Worm (Caenorhabditis elegans) whole organism, late embryonic: ENCODE data around the gene F42A9.11.

ENCODE experiments used
- C08G9.2 ChIP-seq: sonication (generic microtip); optimal IDR thresholded peaks from 2 replicates; lab custom pipeline; 2016; ENCODE audit warnings: mild to moderate bottlenecking, missing genetic modification characterization, moderate library complexity, missing compliant biosample characterization
- F13H6.1 ChIP-seq: sonication (generic microtip); optimal IDR thresholded peaks from 2 replicates; lab custom pipeline; 2016; ENCODE audit warnings: missing genetic modification characterization, missing compliant biosample characterization
- Y22D7AL.16 ChIP-seq: sonication (generic microtip); optimal IDR thresholded peaks from 2 replicates; lab custom pipeline; 2016; ENCODE audit warnings: missing genetic modification characterization, missing compliant biosample characterization
- ahr-1 ChIP-seq: sonication (generic microtip); optimal IDR thresholded peaks from 2 replicates; lab custom pipeline; 2016; ENCODE audit warnings: missing genetic modification characterization, missing compliant biosample characterization
- ama-1 ChIP-seq: fragments of 150-350 bp; optimal IDR thresholded peaks from 2 replicates; lab custom pipeline; 2014
- ceh-2 ChIP-seq: sonication (generic microtip); optimal IDR thresholded peaks from 2 replicates; lab custom pipeline; 2016; ENCODE audit warnings: missing genotype, missing genetic modification characterization, missing compliant biosample characterization
- ceh-22 ChIP-seq: sonication (generic microtip); optimal IDR thresholded peaks from 2 replicates; lab custom pipeline; 2017; ENCODE audit warnings: missing biosample characterization, missing genetic modification characterization
- ceh-30 ChIP-seq: fragments of 150-350 bp; optimal IDR thresholded peaks from 2 replicates; lab custom pipeline; 2014; ENCODE audit warnings: missing biosample characterization, missing genetic modification characterization
- che-1 ChIP-seq: sonication (generic microtip); optimal IDR thresholded peaks from 2 replicates; lab custom pipeline; 2016; ENCODE audit warnings: mild to moderate bottlenecking, missing genetic modification characterization, missing compliant biosample characterization
- dmd-4 ChIP-seq: sonication (generic microtip); optimal IDR thresholded peaks from 2 replicates; lab custom pipeline; 2016; ENCODE audit warnings: borderline replicate concordance, missing genetic modification characterization, missing compliant biosample characterization
- elt-4 ChIP-seq: sonication (generic microtip); optimal IDR thresholded peaks from 2 replicates; lab custom pipeline; 2016; ENCODE audit warnings: missing genetic modification characterization, missing compliant biosample characterization
- ets-4 ChIP-seq: sonication (generic microtip); optimal IDR thresholded peaks from 2 replicates; lab custom pipeline; 2016; ENCODE audit warnings: missing genetic modification characterization, missing compliant biosample characterization
- eyg-1 ChIP-seq: sonication (generic microtip); optimal IDR thresholded peaks from 2 replicates; lab custom pipeline; 2016; ENCODE audit warnings: missing genotype, missing genetic modification characterization, missing compliant biosample characterization
- fkh-10 ChIP-seq: fragments of 150-350 bp; optimal IDR thresholded peaks from 2 replicates; lab custom pipeline; 2014; ENCODE audit warnings: missing biosample characterization, missing genetic modification reagents, missing genetic modification characterization
- fkh-6 ChIP-seq: sonication (generic microtip); optimal IDR thresholded peaks from 2 replicates; lab custom pipeline; 2016; ENCODE audit warnings: missing genetic modification characterization, missing compliant biosample characterization
- hlh-13 ChIP-seq: fragments of 200-800 bp; sonication (Bioruptor generic); optimal IDR thresholded peaks from 2 replicates; lab custom pipeline; 2018; ENCODE audit warnings: mild to moderate bottlenecking, missing genetic modification characterization, missing compliant biosample characterization
- hlh-15 ChIP-seq: sonication (generic microtip); optimal IDR thresholded peaks from 2 replicates; lab custom pipeline; 2016; ENCODE audit warnings: missing genetic modification characterization, missing compliant biosample characterization
- hlh-6 ChIP-seq: sonication (generic microtip); optimal IDR thresholded peaks from 2 replicates; lab custom pipeline; 2016; ENCODE audit warnings: missing genotype, missing genetic modification characterization, missing compliant biosample characterization
- lim-6 ChIP-seq: sonication (generic microtip); optimal IDR thresholded peaks from 2 replicates; lab custom pipeline; 2016; ENCODE audit warnings: missing genetic modification characterization, missing compliant biosample characterization
- lin-11 ChIP-seq: fragments of 200-800 bp; sonication (Bioruptor generic); optimal IDR thresholded peaks from 2 replicates; lab custom pipeline; 2018; ENCODE audit warnings: mild to moderate bottlenecking, missing genetic modification characterization, missing compliant biosample characterization
- mec-3 ChIP-seq: sonication (generic microtip); optimal IDR thresholded peaks from 2 replicates; lab custom pipeline; 2016; ENCODE audit warnings: borderline replicate concordance, missing genetic modification characterization, missing compliant biosample characterization
- nfya-1 ChIP-seq: sonication (generic microtip); optimal IDR thresholded peaks from 2 replicates; lab custom pipeline; 2017; ENCODE audit warnings: missing genetic modification characterization, mild to moderate bottlenecking, missing compliant biosample characterization, antibody characterized with exemption, moderate library complexity
- nhr-232 ChIP-seq: sonication (generic microtip); optimal IDR thresholded peaks from 2 replicates; lab custom pipeline; 2016; ENCODE audit warnings: missing genetic modification characterization, missing compliant biosample characterization
- npax-4 ChIP-seq: sonication (generic microtip); optimal IDR thresholded peaks from 2 replicates; lab custom pipeline; 2016; ENCODE audit warnings: missing genetic modification characterization, missing compliant biosample characterization
- odd-2 ChIP-seq: sonication (generic microtip); optimal IDR thresholded peaks from 2 replicates; lab custom pipeline; 2017; ENCODE audit warnings: antibody characterized with exemption, mild to moderate bottlenecking, missing genetic modification characterization, missing compliant biosample characterization
- pag-3 ChIP-seq: sonication (generic microtip); optimal IDR thresholded peaks from 2 replicates; lab custom pipeline; 2016; ENCODE audit warnings: missing compliant biosample characterization, missing genetic modification characterization, borderline replicate concordance
- pax-1 ChIP-seq: fragments of 150-350 bp; optimal IDR thresholded peaks from 2 replicates; lab custom pipeline; 2014; ENCODE audit warnings: missing biosample characterization, missing genetic modification characterization
- pha-2 ChIP-seq: sonication (generic microtip); optimal IDR thresholded peaks from 2 replicates; lab custom pipeline; 2017; ENCODE audit warnings: mild to moderate bottlenecking, missing genetic modification characterization, missing compliant biosample characterization
- pqm-1 ChIP-seq: sonication (generic microtip); optimal IDR thresholded peaks from 2 replicates; lab custom pipeline; 2016; ENCODE audit warnings: missing genetic modification characterization, missing compliant biosample characterization
- ref-2 ChIP-seq: sonication (generic microtip); optimal IDR thresholded peaks from 2 replicates; lab custom pipeline; 2016; ENCODE audit warnings: missing genetic modification characterization, missing compliant biosample characterization
- sdc-2 ChIP-seq: sonication (generic microtip); optimal IDR thresholded peaks from 2 replicates; lab custom pipeline; 2016; ENCODE audit warnings: missing genotype, missing genetic modification characterization, missing compliant biosample characterization
- sox-2 ChIP-seq: fragments of 200-800 bp; sonication (Bioruptor generic); IDR thresholded peaks from 2 replicates; pipeline ENCODE4 v1.3.6; 2022; ENCODE audit warnings: missing genetic modification reagents, missing genetic modification characterization, missing compliant biosample characterization
- sox-4 ChIP-seq: sonication (generic microtip); optimal IDR thresholded peaks from 2 replicates; lab custom pipeline; 2017; ENCODE audit warnings: mild to moderate bottlenecking, missing genetic modification characterization, inconsistent platforms, missing compliant biosample characterization
- tbx-2 ChIP-seq: sonication (generic microtip); optimal IDR thresholded peaks from 2 replicates; lab custom pipeline; 2016; ENCODE audit warnings: missing genetic modification characterization, missing compliant biosample characterization
- unc-3 ChIP-seq, 2 experiments: fragments of 200-800 bp in 1 of 2; sonication (Bioruptor generic) in 1 of 2; sonication (generic microtip) in 1 of 2; conservative IDR thresholded peaks in 1 of 2; optimal IDR thresholded peaks in 1 of 2; 2 replicates each; pipeline versions ENCODE4 v1.3.6 to Lab custom; 2016 to 2022; ENCODE audit warnings: missing compliant biosample characterization in 2 of 2, missing genetic modification characterization in 2 of 2, missing genetic modification reagents in 1 of 2
- unc-55 ChIP-seq: sonication (generic microtip); optimal IDR thresholded peaks from 2 replicates; lab custom pipeline; 2017; ENCODE audit warnings: missing biosample characterization, missing genetic modification reagents, missing genetic modification characterization
- unc-86 ChIP-seq: sonication (generic microtip); optimal IDR thresholded peaks from 2 replicates; lab custom pipeline; 2016; ENCODE audit warnings: missing genetic modification characterization, missing compliant biosample characterization
- zip-5 ChIP-seq: sonication (generic microtip); optimal IDR thresholded peaks from 2 replicates; lab custom pipeline; 2016; ENCODE audit warnings: missing genetic modification characterization, missing compliant biosample characterization
- ztf-16 ChIP-seq: sonication (generic microtip); optimal IDR thresholded peaks from 2 replicates; lab custom pipeline; 2017; ENCODE audit warnings: missing genetic modification characterization, missing compliant biosample characterization

Gene F42A9.11

DNA sequence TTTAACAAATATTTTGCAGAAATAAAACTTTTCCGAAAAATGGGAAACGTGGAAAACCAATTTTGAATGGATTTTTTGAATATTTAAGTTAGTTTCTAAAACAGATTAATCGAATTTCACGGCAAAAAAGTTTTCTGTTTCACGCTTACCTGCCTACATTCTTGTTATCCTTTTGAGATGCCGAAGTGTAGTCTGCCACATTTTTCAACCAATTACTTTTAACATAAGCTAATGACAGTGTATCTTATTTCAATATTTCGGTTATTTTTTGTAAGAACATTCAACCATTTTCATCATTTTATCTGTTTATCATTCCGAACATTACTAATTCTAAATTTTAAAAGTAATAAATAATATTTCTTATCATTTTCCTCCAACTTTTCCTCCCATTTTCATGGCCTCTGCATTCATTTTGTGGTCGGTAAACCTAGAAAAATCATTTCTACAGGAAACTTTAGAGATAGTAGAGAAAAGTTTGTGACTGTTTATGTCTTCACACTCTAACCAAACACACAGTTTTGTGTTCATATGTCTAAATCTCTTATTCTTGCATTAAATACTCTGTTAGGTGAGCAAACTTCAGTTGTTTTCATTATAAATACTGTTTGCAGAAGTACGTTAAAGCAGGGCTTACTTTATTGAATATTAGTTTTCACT is 15.4 kb upstream of the F42A9.11 start, which contains the start of the genes F42A9.17 and cyp-33E2:
Gene F42A9.17 (minus strand): TSS at position 51 of the 657 bp plus-strand sequence.
Gene cyp-33E2 (plus strand): TSS at position 449 of the 657 bp plus-strand sequence.
- TF ChIP-seq fkh-10 (GFP tag; lab: Kevin White, UChicago), result no peak

- no peak for TF ChIP-seq sox-2 (GFP tag; lab: Robert Waterston, UW)
- TF ChIP-seq pha-2 (tag; lab: Kevin White, UChicago), result no peak
- no peak for TF ChIP-seq hlh-6
- no peak for TF ChIP-seq nhr-232 (tag; lab: Kevin White, UChicago)
- no peak for TF ChIP-seq che-1 (tag; lab: Kevin White, UChicago)
- no peak for TF ChIP-seq ets-4 (tag; lab: Kevin White, UChicago)
- no peak for TF ChIP-seq pag-3 (tag; lab: Kevin White, UChicago)
- TF ChIP-seq unc-3 (GFP tag; conservative IDR thresholded peaks at IDR 0.05; lab: Robert Waterston, UW), result no peak
- no peak for TF ChIP-seq unc-3 (tag; optimal IDR thresholded peaks at IDR 0.05; lab: Kevin White, UChicago)
- TF ChIP-seq pqm-1, result no peak
- TF ChIP-seq lim-6 (tag; lab: Kevin White, UChicago), result no peak
- no peak for TF ChIP-seq ref-2
- no peak for TF ChIP-seq lin-11 (tag; lab: Kevin White, UChicago)
- TF ChIP-seq ama-1 (lab: Kevin White, UChicago), result no peak
- no peak for TF ChIP-seq C08G9.2
- TF ChIP-seq ceh-30, result no peak
Observed at ce11 chrIV:8614680-8615079, 12.8 kb upstream of the F42A9.11 start, which contains the start of gene cyp-33E3. cyp-33E3 (plus strand) TSS chrIV:8614995.

- TF ChIP-seq C08G9.2, result no peak
- TF ChIP-seq sox-4 (tag; lab: Kevin White, UChicago), result no peak
- TF ChIP-seq hlh-13, result no peak
- TF ChIP-seq eyg-1, result no peak
- no peak for TF ChIP-seq tbx-2 (tag; lab: Kevin White, UChicago)
- TF ChIP-seq nfya-1 (tag; lab: Kevin White, UChicago), result no peak
- TF ChIP-seq zip-5 (tag; lab: Kevin White, UChicago), result no peak
- no peak for TF ChIP-seq ceh-22
- TF ChIP-seq npax-4 (tag; lab: Kevin White, UChicago), result no peak
- no peak for TF ChIP-seq che-1 (tag; lab: Kevin White, UChicago)
- TF ChIP-seq unc-86, result no peak
- TF ChIP-seq ztf-16 (tag; lab: Kevin White, UChicago), result no peak
- no peak for TF ChIP-seq mec-3
- TF ChIP-seq fkh-6, result no peak
- TF ChIP-seq unc-55 (GFP tag; lab: Kevin White, UChicago), result no peak
- TF ChIP-seq elt-4 (tag; lab: Kevin White, UChicago), result no peak
- TF ChIP-seq hlh-15, result no peak
- TF ChIP-seq ahr-1 (tag; lab: Kevin White, UChicago), result no peak
Observed at ce11 chrIV:8615314-8615713, 12.1 kb upstream of the F42A9.11 start.

DNA sequence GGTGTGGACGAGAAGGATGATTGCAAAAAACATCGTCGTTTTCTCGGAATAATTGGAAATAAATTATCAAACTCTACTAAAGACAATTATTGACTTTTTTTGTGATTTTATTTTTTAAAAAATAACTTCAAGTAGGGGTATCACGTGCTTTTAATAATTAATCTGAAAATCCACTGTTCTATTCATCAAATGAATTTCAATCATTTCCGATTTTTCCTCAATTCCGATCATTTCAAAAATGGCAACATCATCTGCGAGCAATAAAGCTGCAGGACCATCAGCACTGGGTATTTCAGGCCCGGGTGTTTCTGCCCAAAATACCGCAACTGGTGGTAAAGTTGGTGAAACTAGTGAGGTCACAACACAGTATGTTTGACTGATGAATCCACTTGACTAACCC is 10.4 kb upstream of the F42A9.11 start, which contains the start of the genes F42A9.7 and F42A9.3:
Gene F42A9.7 (minus strand): TSS at position 101 of the 400 bp plus-strand sequence.
Gene F42A9.3 (plus strand): TSS at position 214 of the 400 bp plus-strand sequence.
- TF ChIP-seq ama-1 (lab: Kevin White, UChicago), result no peak
- TF ChIP-seq nfya-1 (tag; lab: Kevin White, UChicago), result no peak
- no peak for TF ChIP-seq pax-1 (tag; lab: Kevin White, UChicago)
- no peak for TF ChIP-seq ceh-2 (tag; lab: Kevin White, UChicago)
- TF ChIP-seq hlh-13, result no peak
- no peak for TF ChIP-seq unc-55 (GFP tag; lab: Kevin White, UChicago)
- TF ChIP-seq dmd-4 (tag; lab: Kevin White, UChicago), result no peak
- no peak for TF ChIP-seq hlh-15
- TF ChIP-seq ceh-22, result no peak
- TF ChIP-seq sdc-2 (tag; lab: Kevin White, UChicago), result no peak
- TF ChIP-seq eyg-1, result no peak
- no peak for TF ChIP-seq che-1 (tag; lab: Kevin White, UChicago)
- TF ChIP-seq Y22D7AL.16, result no peak
- TF ChIP-seq odd-2 (tag; lab: Kevin White, UChicago), result no peak
- no peak for TF ChIP-seq fkh-10 (GFP tag; lab: Kevin White, UChicago)
- TF ChIP-seq F13H6.1, result no peak
- TF ChIP-seq fkh-6, result no peak
- TF ChIP-seq, all 69 proteins: peak for 0
